Worm (Caenorhabditis elegans) whole organism, L3 larva: Measurements from ENCODE around the gene ttr-32.

ENCODE experiments used
- R02D3.7 ChIP-seq: fragments of 150-350 bp; optimal IDR thresholded peaks from 2 replicates; lab custom pipeline; 2014; ENCODE audit warnings: missing biosample characterization, missing genetic modification characterization
- ceh-28 ChIP-seq: fragments of 150-350 bp; optimal IDR thresholded peaks from 2 replicates; lab custom pipeline; 2014; ENCODE audit warnings: missing biosample characterization, missing genetic modification reagents, missing genetic modification characterization
- mdl-1 ChIP-seq: fragments of 150-350 bp; optimal IDR thresholded peaks from 2 replicates; lab custom pipeline; 2014; ENCODE audit warnings: missing biosample characterization, missing genetic modification characterization
- nhr-11 ChIP-seq: fragments of 150-350 bp; optimal IDR thresholded peaks from 2 replicates; lab custom pipeline; 2014; ENCODE audit warnings: missing biosample characterization, missing genetic modification characterization
- nhr-23 ChIP-seq: fragments of 150-350 bp; optimal IDR thresholded peaks from 2 replicates; lab custom pipeline; 2014; ENCODE audit warnings: missing biosample characterization, missing genetic modification reagents, missing genetic modification characterization
- tbx-2 ChIP-seq: sonication (generic microtip); optimal IDR thresholded peaks from 2 replicates; lab custom pipeline; 2016; ENCODE audit warnings: mild to moderate bottlenecking, missing genetic modification characterization, missing compliant biosample characterization
- unc-39 ChIP-seq: sonication (generic microtip); optimal IDR thresholded peaks from 4 replicates; lab custom pipeline; 2017; ENCODE audit warnings: missing biosample characterization, missing genetic modification characterization

ce11 chrIII:7588214-7588613 is 22.0 kb downstream of the ttr-32 start, which contains the start of gene R13A5.15:
- TF ChIP-seq nhr-11 (tag; lab: Kevin White, UChicago) (no peak), unc-39 (tag; lab: Kevin White, UChicago) (no peak), R02D3.7 (tag; lab: Kevin White, UChicago) (no peak), nhr-23 (no peak), mdl-1 (no peak), ceh-28 (tag; lab: Kevin White, UChicago) (no peak), tbx-2 (tag; lab: Kevin White, UChicago) (no peak)
